Fruit fly (Drosophila melanogaster) whole organism, pupa: ENCODE measurements around the gene CG33630.

Source experiments
- CG17806 ChIP-seq: fragments of 200-800 bp; sonication (Bioruptor generic); optimal IDR thresholded peaks from 2 replicates; lab custom pipeline; 2018; ENCODE audit warnings: missing biosample characterization, mild to moderate bottlenecking, missing genetic modification characterization, moderate library complexity
- D1 ChIP-seq: fragments of 200-800 bp; sonication (Bioruptor generic); optimal IDR thresholded peaks from 2 replicates; lab custom pipeline; 2018; ENCODE audit warnings: missing biosample characterization, mild to moderate bottlenecking, missing genetic modification characterization, moderate library complexity
- EcR ChIP-seq: fragments of 200-800 bp; sonication (Bioruptor generic); optimal IDR thresholded peaks from 3 replicates; lab custom pipeline; 2019; ENCODE audit warnings: missing biosample characterization, missing genetic modification characterization, mild to moderate bottlenecking, moderate library complexity, missing genetic modification reagents

DNA sequence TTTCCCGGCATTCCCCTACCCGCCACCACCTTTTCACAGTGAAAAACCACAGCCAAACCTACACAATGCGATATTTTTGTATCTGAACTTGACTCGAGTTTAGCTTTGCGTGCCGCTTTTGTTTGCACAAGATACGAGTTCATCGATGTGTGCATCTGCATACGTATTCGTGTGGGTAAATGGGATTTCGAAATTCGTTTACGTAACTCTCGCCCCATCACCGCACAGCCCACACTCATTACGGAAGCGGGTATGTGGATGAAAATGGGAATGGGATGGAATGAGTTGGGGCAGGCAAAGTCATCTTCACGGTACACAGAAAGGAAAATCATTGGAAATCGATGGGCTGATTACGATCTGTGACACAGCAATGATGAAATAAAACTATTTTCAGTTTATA lies 23.8 kb downstream of the CG33630 start:
- TF ChIP-seq EcR (GFP tag; lab: Kevin White, UChicago) (no peak), D1 (tag; lab: Kevin White, UChicago) (no peak), CG17806 (no peak)
